Fruit fly (Drosophila melanogaster) whole organism, wandering third instar larva: ENCODE data around the gene Tasp1.
A peak's percentile ranks its signal among the peaks of the same experiment; 100 is the strongest.

ENCODE experiments used
- Abd-B ChIP-seq: fragments of >200 bp; optimal IDR thresholded peaks from 2 replicates; lab custom pipeline; 2017; ENCODE audit warnings: missing biosample characterization, missing genetic modification characterization
- CG32264 ChIP-seq: fragments of 200-800 bp; sonication (Bioruptor generic); optimal IDR thresholded peaks from 2 replicates; lab custom pipeline; 2016; ENCODE audit warnings: missing biosample characterization, missing genetic modification characterization
- CG9705 ChIP-seq: fragments of 200-800 bp; sonication (Bioruptor generic); optimal IDR thresholded peaks from 2 replicates; lab custom pipeline; 2018; ENCODE audit warnings: missing biosample characterization, mild to moderate bottlenecking, missing genetic modification characterization
- CrebA ChIP-seq: fragments of 200-800 bp; sonication (Bioruptor generic); optimal IDR thresholded peaks from 2 replicates; lab custom pipeline; 2016; ENCODE audit warnings: missing biosample characterization, mild to moderate bottlenecking, missing genetic modification characterization, borderline replicate concordance
- Dfd ChIP-seq: fragments of >200 bp; optimal IDR thresholded peaks from 2 replicates; lab custom pipeline; 2017; ENCODE audit warnings: missing biosample characterization, missing genetic modification characterization
- Dif ChIP-seq: fragments of 200-275, 200-300 bp; sonication (Bioruptor generic); optimal IDR thresholded peaks from 2 replicates; lab custom pipeline; 2018; ENCODE audit warnings: missing biosample characterization, missing genetic modification characterization; ENCODE audit not compliant: partially characterized antibody
- GATAd ChIP-seq: sonication (Bioruptor generic); optimal IDR thresholded peaks from 2 replicates; lab custom pipeline; 2016; ENCODE audit warnings: missing biosample characterization, missing genetic modification characterization
- HLH106 ChIP-seq: fragments of 200-800 bp; optimal IDR thresholded peaks from 3 replicates; lab custom pipeline; 2019; ENCODE audit warnings: missing biosample characterization, mild to moderate bottlenecking, missing genetic modification characterization, moderate library complexity
- Hnf4 ChIP-seq: fragments of 200-800 bp; sonication (Bioruptor generic); optimal IDR thresholded peaks from 2 replicates; lab custom pipeline; 2016; ENCODE audit warnings: missing biosample characterization, mild to moderate bottlenecking, missing genetic modification characterization
- Hr78 ChIP-seq: fragments of >200 bp; optimal IDR thresholded peaks from 2 replicates; lab custom pipeline; 2017; ENCODE audit warnings: missing biosample characterization, missing genetic modification characterization
- Hr83 ChIP-seq: fragments of 200-300 bp; sonication (Bioruptor generic); optimal IDR thresholded peaks from 2 replicates; lab custom pipeline; 2016; ENCODE audit warnings: missing biosample characterization, mild to moderate bottlenecking, missing genetic modification characterization, moderate library complexity; ENCODE audit not compliant: poor library complexity, severe bottlenecking
- Jra ChIP-seq: sonication (Bioruptor generic); optimal IDR thresholded peaks from 2 replicates; lab custom pipeline; 2016; ENCODE audit warnings: missing biosample characterization, missing genetic modification characterization
- Myc ChIP-seq: fragments of >200 bp; optimal IDR thresholded peaks from 2 replicates; lab custom pipeline; 2017
- N ChIP-seq: fragments of >200 bp; optimal IDR thresholded peaks from 2 replicates; lab custom pipeline; 2018; ENCODE audit warnings: missing biosample characterization, missing external identifiers, missing genetic modification characterization
- OdsH ChIP-seq: fragments of 200-800 bp; sonication (Bioruptor generic); optimal IDR thresholded peaks from 2 replicates; lab custom pipeline; 2016; ENCODE audit warnings: missing biosample characterization, mild to moderate bottlenecking, missing genetic modification characterization
- Rel ChIP-seq, 2 experiments: fragments of 200-800 bp; sonication (Bioruptor generic) in 1 of 2; optimal IDR thresholded peaks; 2 replicates in 1 of 2; 3 replicates in 1 of 2; lab custom pipeline; 2016 to 2019; ENCODE audit warnings: mild to moderate bottlenecking in 2 of 2, missing biosample characterization in 2 of 2, missing genetic modification characterization in 2 of 2, moderate library complexity in 1 of 2
- Sp1 ChIP-seq: fragments of 200-800 bp; sonication (Bioruptor generic); optimal IDR thresholded peaks from 3 replicates; lab custom pipeline; 2019; ENCODE audit warnings: missing biosample characterization, mild to moderate bottlenecking, missing genetic modification characterization, moderate library complexity
- Vsx2 ChIP-seq: fragments of 200-300, 225-300 bp; sonication (Bioruptor generic); optimal IDR thresholded peaks from 2 replicates; lab custom pipeline; 2018; ENCODE audit warnings: missing biosample characterization, missing genetic modification characterization; ENCODE audit not compliant: partially characterized antibody
- br ChIP-seq: fragments of 200-800 bp; sonication (Bioruptor generic); optimal IDR thresholded peaks from 2 replicates; lab custom pipeline; 2016; ENCODE audit warnings: missing biosample characterization, missing genetic modification characterization
- brk ChIP-seq: fragments of 200-800 bp; sonication (Bioruptor generic); optimal IDR thresholded peaks from 2 replicates; lab custom pipeline; 2016; ENCODE audit warnings: missing biosample characterization, mild to moderate bottlenecking, missing genetic modification characterization
- dl ChIP-seq, 2 experiments: fragments of 175-275, 200-275 bp in 1 of 2; fragments of 200-275 bp in 1 of 2; sonication (Bioruptor generic); optimal IDR thresholded peaks; lab custom pipeline; 2018; ENCODE audit warnings: mild to moderate bottlenecking in 2 of 2, missing biosample characterization in 2 of 2, missing genetic modification characterization in 2 of 2, moderate library complexity in 2 of 2; ENCODE audit not compliant: partially characterized antibody in 2 of 2, insufficient read depth in 1 of 2
- dmrt93B ChIP-seq: fragments of 200-800 bp; sonication (Bioruptor generic); optimal IDR thresholded peaks from 2 replicates; lab custom pipeline; 2018; ENCODE audit warnings: missing biosample characterization, mild to moderate bottlenecking, missing genetic modification characterization
- dsf ChIP-seq: sonication (Bioruptor generic); optimal IDR thresholded peaks from 2 replicates; lab custom pipeline; 2016; ENCODE audit warnings: missing biosample characterization, missing genetic modification characterization, borderline replicate concordance
- ey ChIP-seq: fragments of 200-800 bp; sonication (Bioruptor generic); optimal IDR thresholded peaks from 2 replicates; lab custom pipeline; 2016; ENCODE audit warnings: missing biosample characterization, missing genetic modification characterization
- foxo ChIP-seq, 2 experiments: fragments of 200-800 bp; sonication (Bioruptor generic); optimal IDR thresholded peaks; 2 replicates in 1 of 2; 3 replicates in 1 of 2; lab custom pipeline; 2016 to 2017; ENCODE audit warnings: missing biosample characterization in 2 of 2, missing genetic modification characterization in 2 of 2
- fru ChIP-seq: fragments of 200-800 bp; sonication (Bioruptor generic); optimal IDR thresholded peaks from 3 replicates; lab custom pipeline; 2016; ENCODE audit warnings: missing biosample characterization, mild to moderate bottlenecking, missing genetic modification characterization
- h ChIP-seq: fragments of 200-800 bp; sonication (Bioruptor generic); optimal IDR thresholded peaks from 3 replicates; lab custom pipeline; 2016; ENCODE audit warnings: missing biosample characterization, mild to moderate bottlenecking, missing genetic modification characterization
- jim ChIP-seq: fragments of 175-275, 200-325 bp; sonication (Bioruptor generic); optimal IDR thresholded peaks from 2 replicates; lab custom pipeline; 2016; ENCODE audit warnings: missing biosample characterization, mild to moderate bottlenecking, missing genetic modification characterization
- lola ChIP-seq: fragments of >200 bp; optimal IDR thresholded peaks from 2 replicates; lab custom pipeline; 2017; ENCODE audit warnings: missing biosample characterization, missing genetic modification characterization
- pan ChIP-seq: fragments of >200 bp; optimal IDR thresholded peaks from 2 replicates; lab custom pipeline; 2017
- psq ChIP-seq: fragments of 200-800 bp; sonication (Bioruptor generic); optimal IDR thresholded peaks from 3 replicates; lab custom pipeline; 2017; ENCODE audit warnings: missing biosample characterization, mild to moderate bottlenecking, missing genetic modification characterization, moderate library complexity
- rgr ChIP-seq: fragments of 200-800 bp; sonication (Bioruptor generic); optimal IDR thresholded peaks from 3 replicates; lab custom pipeline; 2016; ENCODE audit warnings: missing biosample characterization, mild to moderate bottlenecking, missing genetic modification characterization
- sage ChIP-seq: fragments of 200-800 bp; sonication (Bioruptor generic); optimal IDR thresholded peaks from 2 replicates; lab custom pipeline; 2016; ENCODE audit warnings: missing biosample characterization, mild to moderate bottlenecking, missing genetic modification characterization
- sv ChIP-seq: fragments of 200-800 bp; sonication (Bioruptor generic); optimal IDR thresholded peaks from 3 replicates; lab custom pipeline; 2016; ENCODE audit warnings: missing biosample characterization, missing genetic modification characterization
- tai ChIP-seq: sonication (Bioruptor generic); optimal IDR thresholded peaks from 2 replicates; lab custom pipeline; 2016; ENCODE audit warnings: missing biosample characterization, missing genetic modification characterization
- usp ChIP-seq: fragments of >200 bp; optimal IDR thresholded peaks from 2 replicates; lab custom pipeline; 2017; ENCODE audit warnings: missing biosample characterization, missing genetic modification characterization
- woc ChIP-seq: sonication (Bioruptor generic); optimal IDR thresholded peaks from 2 replicates; lab custom pipeline; 2016; ENCODE audit warnings: missing biosample characterization, mild to moderate bottlenecking, missing genetic modification characterization

Tasp1 gene

dm6 chr3L:16050887-16051258 is 36.5 kb downstream of the Tasp1 start, which contains the start of gene Diap1:
Diap1 (minus strand) TSS chr3L:16051034.
- no peak for TF ChIP-seq CrebA (GFP tag; lab: Kevin White, UChicago)
- no peak for TF ChIP-seq Rel (GFP tag; optimal IDR thresholded peaks at IDR 0.05; lab: Kevin White, UChicago)
- TF ChIP-seq Rel (tag; optimal IDR thresholded peaks at IDR 0.05; lab: Kevin White, UChicago): peak; percentile 65
- no peak for TF ChIP-seq ey
- TF ChIP-seq OdsH: no peak
- TF ChIP-seq pan (lab: Kevin White, UChicago): no peak
- TF ChIP-seq jim (GFP tag; lab: Kevin White, UChicago): no peak
- TF ChIP-seq HLH106 (tag; lab: Kevin White, UChicago): peak; percentile 15
- no peak for TF ChIP-seq Dfd (GFP tag; lab: Kevin White, UChicago)
- peak; percentile 74 for TF ChIP-seq Myc (lab: Kevin White, UChicago)
- TF ChIP-seq Dif: no peak
- peak; percentile 92 for TF ChIP-seq Vsx2
- no peak for TF ChIP-seq N (GFP tag; lab: Kevin White, UChicago)

dm6 chr3L:16049955-16050886 is 37.1 kb downstream of the Tasp1 start:
- TF ChIP-seq lola (no peak), Dfd (GFP tag; lab: Kevin White, UChicago) (no peak), usp (no peak), Sp1 (GFP tag; lab: Kevin White, UChicago) (peak; percentile 63), fru (GFP tag; lab: Kevin White, UChicago) (no peak), tai (GFP tag; lab: Kevin White, UChicago) (no peak), psq (GFP tag; lab: Kevin White, UChicago) (no peak), dl (GFP tag; optimal IDR thresholded peaks at IDR 0.05; lab: Kevin White, UChicago; ENCODE audit: insufficient read depth in 1 of 2, partially characterized antibody in 2 of 2) (no peak), OdsH (no peak), HLH106 (tag; lab: Kevin White, UChicago) (no peak), Dif (no peak), Hr83 (GFP tag; lab: Kevin White, UChicago) (peak; percentile 6), N (GFP tag; lab: Kevin White, UChicago) (no peak), Hnf4 (GFP tag; lab: Kevin White, UChicago) (peak; percentile 22), Jra (peak; percentile 38), dmrt93B (no peak), br (GFP tag; lab: Kevin White, UChicago) (peak; percentile 2), pan (lab: Kevin White, UChicago) (no peak), brk (GFP tag; lab: Kevin White, UChicago) (peak; percentile 27), ey (no peak), rgr (no peak), foxo (GFP tag; optimal IDR thresholded peaks at IDR 0.05; lab: Kevin White, UChicago) (no peak), woc (GFP tag; lab: Kevin White, UChicago) (no peak), dsf (GFP tag; lab: Kevin White, UChicago) (no peak), jim (GFP tag; lab: Kevin White, UChicago) (no peak), Hr78 (GFP tag; lab: Kevin White, UChicago) (no peak), Abd-B (no peak), CrebA (GFP tag; lab: Kevin White, UChicago) (peak; percentile 64), sv (GFP tag; lab: Kevin White, UChicago) (peak; percentile 32), sage (no peak), h (peak; percentile 58), CG32264 (no peak), GATAd (GFP tag; lab: Kevin White, UChicago) (no peak), Vsx2 (no peak), Rel (GFP tag; optimal IDR thresholded peaks at IDR 0.05; lab: Kevin White, UChicago) (no peak), Rel (tag; optimal IDR thresholded peaks at IDR 0.05; lab: Kevin White, UChicago) (peak; percentile 5), CG9705 (GFP tag; lab: Kevin White, UChicago) (no peak), Myc (lab: Kevin White, UChicago) (no peak)
- TF ChIP-seq, all 38 proteins: peak for 10
